Worm (Caenorhabditis elegans): ENCODE results near the gene del-2.

Gene del-2

DNA sequence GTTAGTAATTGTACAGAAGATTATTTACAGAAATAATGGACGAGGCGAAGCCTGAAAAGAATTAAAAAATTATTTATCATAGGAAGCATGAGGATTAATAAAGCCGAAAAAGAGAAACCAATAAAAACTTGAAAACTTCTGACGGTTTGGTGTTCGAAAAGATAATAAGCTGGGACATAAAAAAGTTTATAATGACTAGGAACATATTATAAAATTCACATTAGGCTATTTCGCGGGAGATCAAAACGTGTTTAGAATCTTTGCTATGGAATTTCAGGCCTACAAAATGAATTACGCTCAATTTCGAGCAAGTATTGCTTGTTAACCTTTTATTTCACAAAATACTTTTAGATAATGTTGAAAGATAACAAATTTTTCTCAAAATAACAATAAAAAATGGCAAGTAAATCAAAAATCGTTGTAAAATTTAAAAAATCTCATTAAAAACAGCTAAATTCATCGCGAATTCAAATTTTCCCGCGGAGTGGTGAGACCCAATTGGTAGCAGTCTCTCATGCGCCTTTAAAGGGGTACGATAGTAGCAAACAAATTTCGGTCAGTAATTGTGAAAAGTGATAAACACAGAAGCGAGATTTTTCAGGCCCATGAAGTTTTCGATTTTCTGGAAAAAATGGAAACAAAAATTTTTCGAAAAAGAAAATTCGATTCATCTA is 52.9 kb downstream of the del-2 start, which contains the start of gene trcs-1 (continued):
- no peak for TF ChIP-seq F10E7.11 (tag; optimal IDR thresholded peaks at IDR 0.05)
- TF ChIP-seq nfya-1 (tag; optimal IDR thresholded peaks at IDR 0.05; ENCODE audit: borderline replicate concordance, insufficient read depth), result no peak
- no peak for TF ChIP-seq akir-1 (GFP tag; optimal IDR thresholded peaks at IDR 0.05)
- TF ChIP-seq dox-1 (GFP tag; IDR thresholded peaks at IDR 0.05), result peak; percentile 80; the same call in 1 of the 2 replicates
- TF ChIP-seq lin-54 (GFP tag; optimal IDR thresholded peaks at IDR 0.05), result peak; percentile 91
- TF ChIP-seq dpff-1 (tag; optimal IDR thresholded peaks at IDR 0.05), result no peak
- TF ChIP-seq athp-1 (tag; optimal IDR thresholded peaks at IDR 0.05), result no peak
- TF ChIP-seq F57C9.4 (tag; optimal IDR thresholded peaks at IDR 0.05), result no peak
- TF ChIP-seq nfyb-1 (GFP tag; IDR thresholded peaks at IDR 0.05), result no peak
- TF ChIP-seq nhr-80 (tag; optimal IDR thresholded peaks at IDR 0.05), result no peak
- TF ChIP-seq tbx-9 (tag; optimal IDR thresholded peaks at IDR 0.05; ENCODE audit: borderline replicate concordance), result no peak
- TF ChIP-seq F55B11.4 (tag; optimal IDR thresholded peaks at IDR 0.05; ENCODE audit: borderline replicate concordance, insufficient read depth), result no peak
- TF ChIP-seq ama-1 (optimal IDR thresholded peaks at IDR 0.05), result no peak
- no peak for TF ChIP-seq ama-1 (GFP tag; optimal IDR thresholded peaks at IDR 0.05)
- no peak for TF ChIP-seq nhr-120 (GFP tag; IDR thresholded peaks at IDR 0.05)
- peak; percentile 71; the same call in 1 of the 2 replicates for TF ChIP-seq rcor-1 (GFP tag; IDR thresholded peaks at IDR 0.05)
- no peak for TF ChIP-seq cebp-1 (GFP tag; IDR thresholded peaks at IDR 0.05)
- TF ChIP-seq cebp-1 (tag; optimal IDR thresholded peaks at IDR 0.05), result no peak
- TF ChIP-seq ceh-58 (GFP tag; IDR thresholded peaks at IDR 0.05), result no peak
- TF ChIP-seq ceh-100 (GFP tag; IDR thresholded peaks at IDR 0.05), result no peak
- TF ChIP-seq ceh-91 (GFP tag; IDR thresholded peaks at IDR 0.05), result peak; percentile 88
- TF ChIP-seq atf-7 (tag; optimal IDR thresholded peaks at IDR 0.05), result no peak
- TF ChIP-seq snpc-1.3 (tag; optimal IDR thresholded peaks at IDR 0.05; ENCODE audit: insufficient read depth), result peak; percentile 60
- peak; percentile 98 for TF ChIP-seq madf-6 (GFP tag; IDR thresholded peaks at IDR 0.05)
- no peak for TF ChIP-seq hrde-1 (tag; optimal IDR thresholded peaks at IDR 0.05; ENCODE audit: borderline replicate concordance)
- TF ChIP-seq lsl-1 (GFP tag; optimal IDR thresholded peaks at IDR 0.05), result peak; percentile 98
- no peak for TF ChIP-seq T26A5.8 (tag; optimal IDR thresholded peaks at IDR 0.05)
- peak; percentile 73 for TF ChIP-seq tlf-1 (GFP tag; optimal IDR thresholded peaks at IDR 0.05)
- peak in 1 of 3 experiments; percentile 47 for TF ChIP-seq lin-35 (GFP tag; optimal IDR thresholded peaks at IDR 0.05)
- TF ChIP-seq Y53G8AR.9 (GFP tag; conservative IDR thresholded peaks at IDR 0.05), result no peak
- no peak for TF ChIP-seq zim-3 (tag; optimal IDR thresholded peaks at IDR 0.05)
- TF ChIP-seq rpc-1 (optimal IDR thresholded peaks at IDR 0.05), result no peak
- TF ChIP-seq rpc-1 (tag; optimal IDR thresholded peaks at IDR 0.05), result no peak
- peak; percentile 74 for TF ChIP-seq snpc-1.1 (tag; optimal IDR thresholded peaks at IDR 0.05; ENCODE audit: insufficient read depth)
- no peak for TF ChIP-seq nfya-2 (GFP tag; IDR thresholded peaks at IDR 0.05)
- no peak for TF ChIP-seq ekl-4 (GFP tag; IDR thresholded peaks at IDR 0.05)
- peak; percentile 49; the same call in 1 of the 2 replicates for TF ChIP-seq C17E4.6 (GFP tag; IDR thresholded peaks at IDR 0.05)
- TF ChIP-seq mel-28 (tag; optimal IDR thresholded peaks at IDR 0.05; ENCODE audit: borderline replicate concordance), result no peak
- no peak for TF ChIP-seq F57A8.1 (GFP tag; optimal IDR thresholded peaks at IDR 0.05)
- no peak for TF ChIP-seq zfh-2 (GFP tag; conservative IDR thresholded peaks at IDR 0.05)
- no peak for TF ChIP-seq egl-44 (GFP tag; IDR thresholded peaks at IDR 0.05)
- no peak for TF ChIP-seq unc-62 (GFP tag; optimal IDR thresholded peaks at IDR 0.05)
- no peak for TF ChIP-seq ceh-79 (tag; optimal IDR thresholded peaks at IDR 0.05)
- TF ChIP-seq lin-26 (GFP tag; IDR thresholded peaks at IDR 0.05), result no peak
- no peak for TF ChIP-seq let-526 (GFP tag; IDR thresholded peaks at IDR 0.05)
- TF ChIP-seq die-1 (tag; optimal IDR thresholded peaks at IDR 0.05), result no peak
- no peak for TF ChIP-seq nhr-27 (tag; optimal IDR thresholded peaks at IDR 0.05)
- TF ChIP-seq snpc-3.4 (tag; optimal IDR thresholded peaks at IDR 0.05), result peak; percentile 82
